Fruit fly (Drosophila melanogaster) S2 (cell line): Measurements from ENCODE around the gene Agxt.

Experiments used
- CG8478 ChIP-seq: fragments of >200 bp; optimal IDR thresholded peaks from 2 replicates; lab custom pipeline; 2018
- CTCF ChIP-seq, 2 experiments: fragments of >200 bp; optimal IDR thresholded peaks; 2 replicates each; lab custom pipeline; 2018

Agxt gene

dm6 chrX:6528508-6528998 lies at the start of gene Agxt:
TSS of gene Agxt (plus strand) at chrX:6528948.
- TF ChIP-seq CTCF (optimal IDR thresholded peaks at IDR 0.05; lab: Kevin White, UChicago) (no peak), CG8478 (lab: Kevin White, UChicago) (no peak)

dm6 chrX:6513193-6513592 lies 15.6 kb upstream of the Agxt start:
- no peak for TF ChIP-seq CTCF (optimal IDR thresholded peaks at IDR 0.05; lab: Kevin White, UChicago)
- no peak for TF ChIP-seq CG8478 (lab: Kevin White, UChicago)

- TF ChIP-seq CTCF (optimal IDR thresholded peaks at IDR 0.05; lab: Kevin White, UChicago) (peak; percentile 53 to 61), CG8478 (lab: Kevin White, UChicago) (no peak)
These were observed 4.5 kb upstream of the Agxt start, which contains the start of the genes CG42340 and CG3918 for dm6 chrX:6524217-6524616. TSS of gene CG42340 (minus strand) at chrX:6524323. TSS of gene CG3918 (plus strand) at chrX:6524464.

dm6 chrX:6527680-6528079 lies 1.1 kb upstream of the Agxt start, which contains the start of gene CG3342:
TSS of gene CG3342 (minus strand) at chrX:6527888.
- TF ChIP-seq CG8478 (lab: Kevin White, UChicago) (no peak), CTCF (optimal IDR thresholded peaks at IDR 0.05; lab: Kevin White, UChicago) (no peak)

dm6 chrX:6529179-6529766 lies 525 bp downstream of the Agxt start:
- TF ChIP-seq CTCF (optimal IDR thresholded peaks at IDR 0.05; lab: Kevin White, UChicago), result no peak
- no peak for TF ChIP-seq CG8478 (lab: Kevin White, UChicago)

- TF ChIP-seq CTCF (optimal IDR thresholded peaks at IDR 0.05; lab: Kevin White, UChicago) (no peak), CG8478 (lab: Kevin White, UChicago) (no peak)
These were observed 4.4 kb downstream of the Agxt start, which contains the start of gene RpL7A for dm6 chrX:6533101-6533636. TSS of gene RpL7A (minus strand) at chrX:6533348.

- TF ChIP-seq CG8478 (lab: Kevin White, UChicago), result no peak
- peak in 1 of 2 experiments; percentile 5 for TF ChIP-seq CTCF (optimal IDR thresholded peaks at IDR 0.05; lab: Kevin White, UChicago)
These were observed 5.1 kb downstream of the Agxt start, which contains the start of gene dx for dm6 chrX:6533836-6534357. TSS of gene dx (plus strand) at chrX:6533999.

- TF ChIP-seq CTCF (optimal IDR thresholded peaks at IDR 0.05; lab: Kevin White, UChicago) (no peak), CG8478 (lab: Kevin White, UChicago) (no peak)
These were observed 11.6 kb downstream of the Agxt start, which contains the start of gene CG34417 for dm6 chrX:6540215-6540821. TSS of gene CG34417 (plus strand) at chrX:6540771.

- TF ChIP-seq CTCF (optimal IDR thresholded peaks at IDR 0.05; lab: Kevin White, UChicago), result peak in 1 of 2 experiments; percentile 68
- TF ChIP-seq CG8478 (lab: Kevin White, UChicago), result no peak
These were observed 12.5 kb downstream of the Agxt start for dm6 chrX:6541277-6541676.

dm6 chrX:6542331-6542730 lies 13.6 kb downstream of the Agxt start:
- TF ChIP-seq CTCF (optimal IDR thresholded peaks at IDR 0.05; lab: Kevin White, UChicago) (no peak), CG8478 (lab: Kevin White, UChicago) (no peak)

- TF ChIP-seq CTCF (optimal IDR thresholded peaks at IDR 0.05; lab: Kevin White, UChicago) (no peak), CG8478 (lab: Kevin White, UChicago) (no peak)
These were observed 14.9 kb downstream of the Agxt start for dm6 chrX:6543569-6544173.

- no peak for TF ChIP-seq CG8478 (lab: Kevin White, UChicago)
- TF ChIP-seq CTCF (optimal IDR thresholded peaks at IDR 0.05; lab: Kevin White, UChicago), result no peak
These were observed 17.1 kb downstream of the Agxt start for dm6 chrX:6545862-6546270.

- TF ChIP-seq CG8478 (lab: Kevin White, UChicago) (no peak), CTCF (optimal IDR thresholded peaks at IDR 0.05; lab: Kevin White, UChicago) (no peak)
These were observed 18.2 kb downstream of the Agxt start for dm6 chrX:6546970-6547369.

- no peak for TF ChIP-seq CTCF (optimal IDR thresholded peaks at IDR 0.05; lab: Kevin White, UChicago)
- no peak for TF ChIP-seq CG8478 (lab: Kevin White, UChicago)
These were observed 20.8 kb downstream of the Agxt start for dm6 chrX:6549428-6550117.
